Fruit fly (Drosophila melanogaster) whole organism, adult: ENCODE data around the gene Ufd1.
A peak's percentile ranks its signal among the peaks of the same experiment; 100 is the strongest.
"Not testable (repeated sequence)": the region's sequence is repeated elsewhere in the genome, so short reads cannot be mapped to it uniquely, and the experiment has no call there.

Experiments used
- CG11617 ChIP-seq: fragments of 200-800 bp; sonication (Bioruptor generic); optimal IDR thresholded peaks from 2 replicates; lab custom pipeline; 2017; ENCODE audit warnings: mild to moderate bottlenecking, missing biosample characterization, missing genetic modification reagents, missing genetic modification characterization
- CG12768 ChIP-seq: fragments of 200-800 bp; sonication (Bioruptor generic); optimal IDR thresholded peaks from 2 replicates; lab custom pipeline; 2017; ENCODE audit warnings: missing biosample characterization, missing genetic modification characterization, mild to moderate bottlenecking, moderate library complexity, missing genetic modification reagents
- CG14711 ChIP-seq: fragments of 200-800 bp; sonication (Bioruptor generic); optimal IDR thresholded peaks from 2 replicates; lab custom pipeline; 2018; ENCODE audit warnings: missing biosample characterization, mild to moderate bottlenecking, missing genetic modification characterization, moderate library complexity
- CG1620 ChIP-seq: fragments of 200-800 bp; sonication (Bioruptor generic); optimal IDR thresholded peaks from 2 replicates; lab custom pipeline; 2016; ENCODE audit warnings: missing biosample characterization, missing genetic modification characterization
- CG33017 ChIP-seq: fragments of 200-800 bp; sonication (Bioruptor generic); optimal IDR thresholded peaks from 2 replicates; lab custom pipeline; 2018; ENCODE audit warnings: missing biosample characterization, mild to moderate bottlenecking, missing genetic modification characterization, moderate library complexity
- CG5204 ChIP-seq: fragments of 200-800 bp; sonication (Bioruptor generic); optimal IDR thresholded peaks from 2 replicates; lab custom pipeline; 2016; ENCODE audit warnings: missing biosample characterization, missing genetic modification characterization
- CG7045 ChIP-seq: fragments of 200-800 bp; sonication (Bioruptor generic); optimal IDR thresholded peaks from 2 replicates; lab custom pipeline; 2017; ENCODE audit warnings: missing biosample characterization, mild to moderate bottlenecking, missing genetic modification characterization
- CG7101 ChIP-seq: fragments of 200-800 bp; sonication (Bioruptor generic); optimal IDR thresholded peaks from 2 replicates; lab custom pipeline; 2018; ENCODE audit warnings: missing biosample characterization, mild to moderate bottlenecking, missing genetic modification characterization, moderate library complexity
- Clk ChIP-seq: fragments of 200-800 bp; sonication (Bioruptor generic); optimal IDR thresholded peaks from 2 replicates; lab custom pipeline; 2017; ENCODE audit warnings: missing biosample characterization, missing genetic modification characterization
- Crg-1 ChIP-seq: fragments of 200-800 bp; sonication (Bioruptor generic); optimal IDR thresholded peaks from 2 replicates; lab custom pipeline; 2016; ENCODE audit warnings: missing biosample characterization, missing genetic modification characterization
- Hr96 ChIP-seq: fragments of 200-800 bp; sonication (Bioruptor generic); optimal IDR thresholded peaks from 2 replicates; lab custom pipeline; 2016; ENCODE audit warnings: missing biosample characterization, missing genetic modification characterization
- Mnt ChIP-seq: fragments of 200-800 bp; sonication (Bioruptor generic); optimal IDR thresholded peaks from 2 replicates; lab custom pipeline; 2016; ENCODE audit warnings: missing biosample characterization, mild to moderate bottlenecking, missing genetic modification characterization
- bab1 ChIP-seq: fragments of 200-800 bp; sonication (Bioruptor generic); optimal IDR thresholded peaks from 3 replicates; lab custom pipeline; 2019; ENCODE audit warnings: missing biosample characterization, mild to moderate bottlenecking, missing genetic modification characterization, moderate library complexity
- cic ChIP-seq: fragments of 200-800 bp; sonication (Bioruptor generic); optimal IDR thresholded peaks from 2 replicates; lab custom pipeline; 2017; ENCODE audit warnings: missing biosample characterization, mild to moderate bottlenecking, missing genetic modification characterization, moderate library complexity
- cnc ChIP-seq, 2 experiments: fragments of >200 bp; optimal IDR thresholded peaks; 2 replicates each; lab custom pipeline; 2017
- kay ChIP-seq: fragments of 200-800 bp; sonication (Bioruptor generic); peaks from one replicate; lab custom pipeline; 2016; ENCODE audit warnings: missing biosample characterization, missing genetic modification characterization, borderline replicate concordance
- ovo ChIP-seq: fragments of 200-800 bp; sonication (Bioruptor generic); optimal IDR thresholded peaks from 2 replicates; lab custom pipeline; 2016; ENCODE audit warnings: missing biosample characterization, missing genetic modification characterization
- pad ChIP-seq: fragments of 200-800 bp; sonication (Bioruptor generic); optimal IDR thresholded peaks from 3 replicates; lab custom pipeline; 2017; ENCODE audit warnings: missing biosample characterization, missing genetic modification characterization, mild to moderate bottlenecking, moderate library complexity, missing genetic modification reagents
- tj ChIP-seq: fragments of 200-800 bp; sonication (Bioruptor generic); optimal IDR thresholded peaks from 3 replicates; lab custom pipeline; 2017; ENCODE audit warnings: missing biosample characterization, mild to moderate bottlenecking, missing genetic modification characterization, moderate library complexity
- toe ChIP-seq: fragments of 200-800 bp; sonication (Bioruptor generic); optimal IDR thresholded peaks from 2 replicates; lab custom pipeline; 2016; ENCODE audit warnings: missing biosample characterization, missing genetic modification characterization

Gene Ufd1

DNA sequence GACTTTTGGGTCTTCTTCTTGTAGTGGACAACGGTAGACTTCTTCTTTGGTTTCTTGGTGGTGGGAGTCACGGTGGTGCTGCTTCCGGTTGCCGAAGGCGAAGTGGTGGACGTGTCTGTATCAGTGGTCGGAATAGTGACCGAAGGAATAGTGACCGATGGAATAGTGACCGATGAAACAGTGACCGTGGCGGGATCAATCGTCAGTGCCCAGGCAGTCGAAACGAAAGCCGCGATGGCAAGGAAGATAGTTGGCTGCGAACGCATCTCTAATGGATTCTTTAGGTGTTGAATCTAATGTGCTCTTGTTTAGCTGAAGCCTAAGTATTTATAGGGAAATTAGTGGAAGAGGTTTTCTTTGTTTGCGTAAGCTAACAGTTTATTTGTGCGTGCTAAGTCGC lies 9.0 kb upstream of the Ufd1 start, which contains the start of gene CG32074:
Gene CG32074 (minus strand): TSS at position 268 of the 400 bp plus-strand sequence.
- TF ChIP-seq CG1620 (GFP tag; lab: Kevin White, UChicago); ovo; CG12768: not testable (repeated sequence)

DNA sequence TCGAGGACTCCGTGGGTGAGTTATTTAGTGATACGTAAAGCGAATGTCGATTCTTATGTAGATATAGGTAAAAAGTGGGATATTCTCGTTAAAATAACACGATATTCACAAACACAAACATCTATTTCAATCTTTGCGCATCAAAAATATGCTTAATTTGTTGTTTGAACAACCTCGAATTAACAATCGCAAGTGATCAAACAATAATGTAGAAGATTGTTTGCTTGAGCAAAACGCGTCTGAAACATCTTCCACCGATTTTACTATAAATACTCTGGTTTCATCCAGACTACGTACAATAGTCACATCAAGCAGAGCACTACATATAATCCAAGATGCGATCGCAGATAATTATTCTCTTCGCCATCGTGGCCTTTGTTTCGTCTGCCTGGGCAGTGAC lies 7.5 kb upstream of the Ufd1 start, which contains the start of gene nol:
Gene nol (plus strand): TSS at position 301 of the 400 bp plus-strand sequence.
- TF ChIP-seq toe (GFP tag; lab: Kevin White, UChicago), result no peak
- TF ChIP-seq CG5204 (GFP tag; lab: Kevin White, UChicago), result no peak
- no peak for TF ChIP-seq tj (GFP tag; lab: Kevin White, UChicago)
- no peak for TF ChIP-seq pad (GFP tag; lab: Kevin White, UChicago)
- no peak for TF ChIP-seq Clk (GFP tag; lab: Kevin White, UChicago)
- no peak for TF ChIP-seq CG12768

DNA sequence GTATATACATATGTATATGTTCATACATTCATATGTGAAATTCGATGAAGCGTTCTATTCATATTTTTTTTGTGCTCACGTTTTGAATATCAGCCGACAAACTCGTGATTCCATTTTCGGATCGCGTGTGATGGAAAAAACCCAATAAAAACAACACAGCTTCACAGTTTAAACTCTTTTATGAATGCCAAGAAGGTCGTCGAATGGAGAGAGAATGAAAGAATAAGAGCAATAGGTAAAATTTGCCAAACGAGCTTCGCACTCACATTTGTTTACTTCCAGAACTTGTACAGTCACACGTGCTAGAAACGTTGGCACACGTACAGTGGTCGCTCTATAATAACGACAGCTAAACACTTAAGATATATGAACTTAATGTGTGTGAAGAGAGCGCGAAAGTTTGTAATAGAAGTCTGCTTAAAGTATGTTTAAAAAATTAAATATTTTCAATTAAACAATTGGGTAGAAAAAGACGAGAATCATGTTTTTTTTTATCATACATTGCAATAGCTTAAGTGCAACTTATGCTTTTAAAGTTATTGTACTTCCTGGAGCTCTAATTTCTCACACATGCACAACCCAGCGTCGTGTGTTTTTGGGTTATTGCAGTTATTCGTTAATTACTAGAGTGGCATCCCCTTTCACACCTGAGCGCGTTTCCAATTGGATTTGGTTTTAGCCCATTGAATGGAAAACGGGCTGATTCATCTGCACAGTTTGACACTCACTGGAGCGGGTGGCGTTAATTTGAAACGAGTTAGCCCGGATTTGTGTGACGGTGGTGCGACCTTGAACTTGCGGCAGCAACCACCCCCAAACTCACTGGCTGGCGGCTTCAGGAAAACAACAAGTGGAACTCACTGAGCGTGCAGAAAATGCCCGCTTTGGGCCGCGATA lies 2.9 kb upstream of the Ufd1 start:
- TF ChIP-seq toe (GFP tag; lab: Kevin White, UChicago), result no peak
- peak; percentile 33 for TF ChIP-seq CG14711
- TF ChIP-seq CG11617 (GFP tag; lab: Kevin White, UChicago), result no peak
- peak; percentile 58 for TF ChIP-seq bab1
- TF ChIP-seq Mnt (GFP tag; lab: Kevin White, UChicago), result peak; percentile 3

dm6 chr3L:11124841-11125240 lies 1.8 kb upstream of the Ufd1 start:
- TF ChIP-seq CG5204 (GFP tag; lab: Kevin White, UChicago), result no peak
- no peak for TF ChIP-seq CG12768

DNA sequence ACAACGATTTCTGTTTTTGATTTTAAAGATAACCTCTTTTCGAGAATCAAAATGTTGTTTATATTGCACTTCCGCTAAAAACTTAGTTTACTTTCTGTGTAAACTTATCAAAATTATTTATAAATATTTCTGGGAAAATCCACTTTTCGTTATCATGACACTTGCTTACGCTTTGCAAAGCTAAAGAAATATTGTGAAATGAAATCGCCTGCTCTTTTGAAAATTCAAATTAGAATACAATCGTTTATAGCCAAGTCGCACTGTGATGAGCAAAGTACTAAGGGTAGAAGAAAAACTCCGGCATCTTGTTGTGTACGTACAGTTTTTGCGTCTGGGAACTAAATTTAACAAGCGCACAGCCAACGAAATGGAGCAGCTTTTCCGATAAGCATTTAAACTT lies 1.4 kb upstream of the Ufd1 start:
- no peak for TF ChIP-seq cic

DNA sequence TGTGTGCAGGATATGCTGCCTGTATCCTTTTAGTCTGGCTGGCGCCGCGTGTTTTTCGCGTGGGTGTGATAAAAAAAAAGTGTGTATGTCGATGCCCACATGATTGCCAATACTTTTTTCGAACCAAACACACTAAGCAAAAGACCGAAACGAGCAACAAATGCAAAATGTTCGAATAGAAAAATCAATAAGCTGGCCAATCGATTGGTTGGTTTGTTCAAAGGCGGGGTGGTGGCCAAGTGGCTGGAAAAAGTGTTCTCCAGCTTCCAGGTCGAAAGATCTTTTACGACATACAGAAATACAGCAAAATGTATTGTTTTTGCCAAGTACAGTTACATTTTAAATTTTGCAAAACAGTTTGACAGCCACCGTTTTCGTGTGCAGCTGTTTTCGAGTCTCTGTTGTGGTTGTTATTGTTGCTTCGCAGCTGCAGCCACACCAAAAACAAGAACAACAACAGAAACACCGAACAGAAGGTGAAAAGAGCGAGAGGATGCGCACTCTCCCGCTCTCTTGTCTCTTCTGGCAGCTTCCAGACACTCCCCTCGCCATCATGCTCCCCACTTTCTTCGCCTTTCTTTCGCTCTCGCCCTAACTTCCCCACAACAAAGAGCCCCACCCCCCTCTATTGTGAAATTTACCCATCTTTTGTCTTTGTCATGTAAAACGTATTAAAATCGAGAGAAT lies 725 bp upstream of the Ufd1 start:
- TF ChIP-seq Crg-1 (GFP tag; lab: Kevin White, UChicago) (no peak), pad (GFP tag; lab: Kevin White, UChicago) (peak; percentile 67), CG33017 (no peak), Mnt (GFP tag; lab: Kevin White, UChicago) (no peak), ovo (peak; percentile 24)

DNA sequence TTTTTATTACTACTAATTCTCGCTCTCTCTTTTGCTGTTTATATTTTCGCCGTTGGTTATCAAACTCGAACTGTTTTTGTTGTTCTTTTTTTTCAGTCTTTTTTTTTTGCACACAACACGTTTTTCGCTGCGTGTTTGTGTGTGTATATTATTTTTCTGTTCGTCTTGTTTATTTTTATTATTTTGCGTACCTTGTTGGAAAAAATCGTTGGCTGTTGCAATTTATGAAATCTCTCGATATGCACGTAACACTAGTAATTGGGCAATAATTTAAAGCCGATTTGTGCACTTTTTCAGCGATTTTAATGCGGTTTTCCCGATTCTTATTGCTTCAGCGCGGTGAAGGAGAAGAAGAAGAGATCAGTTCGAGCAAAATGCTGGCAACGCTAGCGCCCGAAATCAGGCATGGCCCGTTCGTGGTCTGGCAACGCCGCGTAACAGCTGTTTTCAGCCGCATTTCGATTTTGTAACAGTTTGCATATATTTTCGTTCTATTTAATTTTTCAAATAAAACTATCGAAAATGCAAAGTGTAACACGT lies 2.5 kb downstream of the Ufd1 start, which contains the start of the genes FoxK and mRpL2:
Gene FoxK (minus strand): TSS at position 365 of the 540 bp plus-strand sequence.
Gene mRpL2 (plus strand): TSS at position 429 of the 540 bp plus-strand sequence.
- TF ChIP-seq CG33017 (peak; percentile 72), CG14711 (peak; percentile 51), CG7101 (tag; lab: Kevin White, UChicago) (peak; percentile 7), Crg-1 (GFP tag; lab: Kevin White, UChicago) (peak; percentile 15), kay (peak; percentile 98), CG1620 (GFP tag; lab: Kevin White, UChicago) (peak; percentile 64), bab1 (peak; percentile 31), CG7045 (GFP tag; lab: Kevin White, UChicago) (peak; percentile 71), Clk (GFP tag; lab: Kevin White, UChicago) (peak; percentile 7), ovo (peak; percentile 9), Mnt (GFP tag; lab: Kevin White, UChicago) (peak; percentile 91), cic (peak; percentile 93), Hr96 (GFP tag; lab: Kevin White, UChicago) (peak; percentile 57), toe (GFP tag; lab: Kevin White, UChicago) (peak; percentile 58), CG12768 (peak; percentile 85), CG11617 (GFP tag; lab: Kevin White, UChicago) (peak; percentile 89), pad (GFP tag; lab: Kevin White, UChicago) (no peak), cnc (optimal IDR thresholded peaks at IDR 0.05; lab: Kevin White, UChicago) (no peak), tj (GFP tag; lab: Kevin White, UChicago) (peak; percentile 88), CG5204 (GFP tag; lab: Kevin White, UChicago) (no peak)
